Fruit fly (Drosophila melanogaster) whole organism, prepupa: ENCODE measurements around the gene Eig71Ek.
A peak's percentile ranks its signal among the peaks of the same experiment; 100 is the strongest.

Source experiments
- Blimp-1 ChIP-seq: fragments of 200-800 bp; sonication (Bioruptor generic); optimal IDR thresholded peaks from 3 replicates; lab custom pipeline; 2017; ENCODE audit warnings: missing biosample characterization, missing genetic modification characterization, mild to moderate bottlenecking, moderate library complexity, missing genetic modification reagents
- CG10669 ChIP-seq: fragments of 200-800 bp; sonication (Bioruptor generic); optimal IDR thresholded peaks from 3 replicates; lab custom pipeline; 2018; ENCODE audit warnings: missing biosample characterization, mild to moderate bottlenecking, missing genetic modification characterization, moderate library complexity
- CG11762 ChIP-seq: fragments of 200-800 bp; sonication (Bioruptor generic); optimal IDR thresholded peaks from 3 replicates; lab custom pipeline; 2016; ENCODE audit warnings: missing biosample characterization, missing genetic modification characterization; ENCODE audit not compliant: insufficient read depth
- CG16779 ChIP-seq: fragments of 200-800 bp; sonication (Bioruptor generic); optimal IDR thresholded peaks from 3 replicates; lab custom pipeline; 2017; ENCODE audit warnings: missing biosample characterization, mild to moderate bottlenecking, missing genetic modification characterization
- CG3032 ChIP-seq: fragments of 200-800 bp; optimal IDR thresholded peaks from 2 replicates; lab custom pipeline; 2019; ENCODE audit warnings: missing biosample characterization, mild to moderate bottlenecking, missing genetic modification characterization, moderate library complexity
- CG31627 ChIP-seq: fragments of 200-800 bp; sonication (Bioruptor generic); optimal IDR thresholded peaks from 3 replicates; lab custom pipeline; 2016; ENCODE audit warnings: missing biosample characterization, missing genetic modification characterization
- CG32006 ChIP-seq: fragments of 200-800 bp; sonication (Bioruptor generic); optimal IDR thresholded peaks from 3 replicates; lab custom pipeline; 2017; ENCODE audit warnings: missing biosample characterization, mild to moderate bottlenecking, missing genetic modification characterization
- CG34406 ChIP-seq: fragments of 200-800 bp; sonication (Bioruptor generic); optimal IDR thresholded peaks from 3 replicates; lab custom pipeline; 2016; ENCODE audit warnings: missing biosample characterization, missing genetic modification characterization
- CG3919 ChIP-seq: fragments of 200-800 bp; sonication (Bioruptor generic); optimal IDR thresholded peaks from 3 replicates; lab custom pipeline; 2016; ENCODE audit warnings: missing biosample characterization, missing genetic modification characterization
- CG6163 ChIP-seq: fragments of 200-800 bp; sonication (Bioruptor generic); IDR thresholded peaks from 3 replicates; pipeline ENCODE4 v1.3.6; 2022; ENCODE audit warnings: missing biosample characterization, missing genetic modification characterization
- CG6792 ChIP-seq: fragments of 200-800 bp; sonication (Bioruptor generic); optimal IDR thresholded peaks from 3 replicates; lab custom pipeline; 2016; ENCODE audit warnings: missing biosample characterization, missing genetic modification characterization
- CG6808 ChIP-seq: fragments of 200-800 bp; sonication (Bioruptor generic); optimal IDR thresholded peaks from 3 replicates; lab custom pipeline; 2017; ENCODE audit warnings: missing biosample characterization, missing genetic modification characterization, mild to moderate bottlenecking, moderate library complexity, missing genetic modification reagents
- CG6854 ChIP-seq: fragments of 200-800 bp; sonication (Bioruptor generic); optimal IDR thresholded peaks from 2 replicates; lab custom pipeline; 2017; ENCODE audit warnings: missing biosample characterization, mild to moderate bottlenecking, missing genetic modification characterization
- CG7368 ChIP-seq: fragments of 200-800 bp; sonication (Bioruptor generic); optimal IDR thresholded peaks from 3 replicates; lab custom pipeline; 2016; ENCODE audit warnings: missing biosample characterization, missing genetic modification characterization
- CG8119 ChIP-seq: fragments of 200-800 bp; sonication (Bioruptor generic); IDR thresholded peaks from 3 replicates; pipeline ENCODE4 v1.3.6; 2022; ENCODE audit warnings: missing biosample characterization, missing genetic modification characterization
- CG8319 ChIP-seq: fragments of 200-800 bp; sonication (Bioruptor generic); optimal IDR thresholded peaks from 3 replicates; lab custom pipeline; 2016; ENCODE audit warnings: missing biosample characterization, missing genetic modification characterization
- CG8632 ChIP-seq: fragments of 200-800 bp; sonication (Bioruptor generic); optimal IDR thresholded peaks from 3 replicates; lab custom pipeline; 2016; ENCODE audit warnings: missing biosample characterization, missing genetic modification characterization
- CG9139 ChIP-seq: fragments of 200-800 bp; sonication (Bioruptor generic); optimal IDR thresholded peaks from 3 replicates; lab custom pipeline; 2017; ENCODE audit warnings: missing biosample characterization, mild to moderate bottlenecking, missing genetic modification characterization
- Eip75B ChIP-seq: fragments of 200-800 bp; sonication (Bioruptor generic); optimal IDR thresholded peaks from 3 replicates; lab custom pipeline; 2016; ENCODE audit warnings: missing biosample characterization, missing genetic modification characterization
- Eip78C ChIP-seq: fragments of 200-800 bp; sonication (Bioruptor generic); peaks from one replicate; lab custom pipeline; 2016; ENCODE audit warnings: missing biosample characterization, missing genetic modification characterization
- Ets21C ChIP-seq: fragments of 200-800 bp; sonication (Bioruptor generic); optimal IDR thresholded peaks from 3 replicates; lab custom pipeline; 2016; ENCODE audit warnings: missing biosample characterization, missing genetic modification characterization
- Hr38 ChIP-seq: sonication (Bioruptor generic); optimal IDR thresholded peaks from 2 replicates; lab custom pipeline; 2016; ENCODE audit warnings: missing biosample characterization, missing genetic modification characterization
- Hr4 ChIP-seq: fragments of 200-800 bp; sonication (Bioruptor generic); optimal IDR thresholded peaks from 3 replicates; lab custom pipeline; 2016; ENCODE audit warnings: missing biosample characterization, missing genetic modification characterization
- Lpt ChIP-seq: fragments of 200-800 bp; sonication (Bioruptor generic); optimal IDR thresholded peaks from 3 replicates; lab custom pipeline; 2016; ENCODE audit warnings: missing biosample characterization, missing genetic modification characterization
- Met ChIP-seq: fragments of 200-800 bp; sonication (Bioruptor generic); optimal IDR thresholded peaks from 3 replicates; lab custom pipeline; 2016; ENCODE audit warnings: missing biosample characterization, missing genetic modification characterization
- Sox102F ChIP-seq: fragments of 200-800 bp; sonication (Bioruptor generic); optimal IDR thresholded peaks from 2 replicates; lab custom pipeline; 2016; ENCODE audit warnings: missing biosample characterization, mild to moderate bottlenecking, missing genetic modification characterization
- Sox14 ChIP-seq: fragments of 200-800 bp; sonication (Bioruptor generic); optimal IDR thresholded peaks from 3 replicates; lab custom pipeline; 2016; ENCODE audit warnings: missing biosample characterization, missing genetic modification characterization
- acj6 ChIP-seq: fragments of 200-800 bp; sonication (Bioruptor generic); optimal IDR thresholded peaks from 3 replicates; lab custom pipeline; 2016; ENCODE audit warnings: missing biosample characterization, missing genetic modification characterization
- cyc ChIP-seq: fragments of 200-800 bp; sonication (Bioruptor generic); optimal IDR thresholded peaks from 3 replicates; lab custom pipeline; 2016; ENCODE audit warnings: missing biosample characterization, missing genetic modification characterization
- dac ChIP-seq: fragments of 200-800 bp; sonication (Bioruptor generic); optimal IDR thresholded peaks from 2 replicates; lab custom pipeline; 2017; ENCODE audit warnings: missing biosample characterization, mild to moderate bottlenecking, missing genetic modification characterization
- dsx ChIP-seq: fragments of 200-800 bp; optimal IDR thresholded peaks from 3 replicates; lab custom pipeline; 2019; ENCODE audit warnings: missing biosample characterization, mild to moderate bottlenecking, missing genetic modification characterization, moderate library complexity; ENCODE audit not compliant: poor library complexity, severe bottlenecking
- eg ChIP-seq: fragments of 200-800 bp; sonication (Bioruptor generic); IDR thresholded peaks from 3 replicates; pipeline ENCODE4 v1.3.6; 2022; ENCODE audit warnings: missing biosample characterization, missing genetic modification characterization
- fkh ChIP-seq: fragments of 200-800 bp; sonication (Bioruptor generic); optimal IDR thresholded peaks from 3 replicates; lab custom pipeline; 2017; ENCODE audit warnings: missing biosample characterization, mild to moderate bottlenecking, missing genetic modification characterization, moderate library complexity
- lz ChIP-seq: fragments of 200-800 bp; sonication (Bioruptor generic); optimal IDR thresholded peaks from 3 replicates; lab custom pipeline; 2016; ENCODE audit warnings: missing biosample characterization, missing genetic modification characterization
- pdm3 ChIP-seq: fragments of 200-800 bp; sonication (Bioruptor generic); optimal IDR thresholded peaks from 3 replicates; lab custom pipeline; 2016; ENCODE audit warnings: missing biosample characterization, missing genetic modification characterization
- salr ChIP-seq, 2 experiments: fragments of 200-800 bp; sonication (Bioruptor generic); optimal IDR thresholded peaks; 3 replicates each; lab custom pipeline; 2016 to 2018; ENCODE audit warnings: missing biosample characterization in 2 of 2, missing genetic modification characterization in 2 of 2, mild to moderate bottlenecking in 1 of 2
- spab ChIP-seq: fragments of 200-800 bp; sonication (Bioruptor generic); optimal IDR thresholded peaks from 2 replicates; lab custom pipeline; 2017; ENCODE audit warnings: missing biosample characterization, mild to moderate bottlenecking, missing genetic modification characterization, missing genetic modification reagents
- ss ChIP-seq, 2 experiments: fragments of 200-800 bp; sonication (Bioruptor generic); optimal IDR thresholded peaks; 2 replicates in 1 of 2; 3 replicates in 1 of 2; lab custom pipeline; 2017 to 2018; ENCODE audit warnings: mild to moderate bottlenecking in 2 of 2, missing biosample characterization in 2 of 2, missing genetic modification characterization in 2 of 2, moderate library complexity in 1 of 2
- svp ChIP-seq: fragments of 200-800 bp; sonication (Bioruptor generic); peaks from one replicate; lab custom pipeline; 2016; ENCODE audit warnings: missing biosample characterization, missing genetic modification characterization
- topi ChIP-seq: fragments of 200-800 bp; sonication (Bioruptor generic); optimal IDR thresholded peaks from 3 replicates; lab custom pipeline; 2016; ENCODE audit warnings: missing biosample characterization, missing genetic modification characterization

Gene Eig71Ek

dm6 chr3L:15641590-15642019, 19.4 kb upstream of the Eig71Ek start (continued):
- peak; percentile 41; the same call in 1 of the 3 replicates for TF ChIP-seq CG6163 (GFP tag; lab: Robert Waterston, UW)
- peak; percentile 0 for TF ChIP-seq CG7368 (GFP tag; lab: Kevin White, UChicago)
- no peak for TF ChIP-seq CG16779 (tag; lab: Kevin White, UChicago)
- peak; percentile 38 for TF ChIP-seq CG31627 (GFP tag; lab: Kevin White, UChicago)
- peak; percentile 29 for TF ChIP-seq CG6808
- TF ChIP-seq cyc (GFP tag; lab: Kevin White, UChicago) = peak; percentile 53
- TF ChIP-seq spab (GFP tag; lab: Kevin White, UChicago) = peak; percentile 29
- no peak for TF ChIP-seq CG6854
- TF ChIP-seq svp (GFP tag; lab: Kevin White, UChicago) = peak; percentile 73
- TF ChIP-seq lz (GFP tag; lab: Kevin White, UChicago) = peak; percentile 27
- TF ChIP-seq Blimp-1 (GFP tag; lab: Kevin White, UChicago) = peak; percentile 49
- peak; percentile 44 for TF ChIP-seq pdm3
- peak; percentile 45 for TF ChIP-seq CG6792 (GFP tag; lab: Kevin White, UChicago)
- peak; percentile 23 for TF ChIP-seq CG34406
- peak; percentile 31 for TF ChIP-seq acj6 (GFP tag; lab: Kevin White, UChicago)
- TF ChIP-seq, all 60 proteins: peak for 46

dm6 chr3L:15646182-15646581, 14.9 kb upstream of the Eig71Ek start:
- TF ChIP-seq Sox14 (no peak), CG9139 (GFP tag; lab: Kevin White, UChicago) (no peak), cyc (GFP tag; lab: Kevin White, UChicago) (no peak), CG3919 (no peak), Hr38 (GFP tag; lab: Kevin White, UChicago) (no peak), lz (GFP tag; lab: Kevin White, UChicago) (no peak), Lpt (GFP tag; lab: Kevin White, UChicago) (no peak), CG10669 (GFP tag; lab: Kevin White, UChicago) (no peak), Ets21C (GFP tag; lab: Kevin White, UChicago) (no peak), ss (GFP tag; optimal IDR thresholded peaks at IDR 0.05; lab: Kevin White, UChicago) (no peak), eg (GFP tag; lab: Robert Waterston, UW) (no peak), CG8319 (GFP tag; lab: Kevin White, UChicago) (no peak), Sox102F (GFP tag; lab: Kevin White, UChicago) (no peak), svp (GFP tag; lab: Kevin White, UChicago) (peak; percentile 34), Met (GFP tag; lab: Kevin White, UChicago) (no peak), Hr4 (GFP tag; lab: Kevin White, UChicago) (peak; percentile 3), Eip78C (peak; percentile 24), CG11762 (GFP tag; lab: Kevin White, UChicago) (no peak), CG8119 (GFP tag; lab: Robert Waterston, UW) (0 out of 3 replicates have a peak, but pooled peaks have one; percentile 14), pdm3 (no peak), CG31627 (GFP tag; lab: Kevin White, UChicago) (no peak), salr (GFP tag; optimal IDR thresholded peaks at IDR 0.05; lab: Kevin White, UChicago) (no peak), CG32006 (GFP tag; lab: Kevin White, UChicago) (no peak), dac (GFP tag; lab: Kevin White, UChicago) (no peak)

dm6 chr3L:15647712-15648621, 13.1 kb upstream of the Eig71Ek start, which contains the start of the genes comm3 and CG43083:
TSS of gene comm3 (minus strand) at chr3L:15647762.
TSS of gene CG43083 (plus strand) at chr3L:15648571.
- peak; percentile 73 for TF ChIP-seq fkh (GFP tag; lab: Kevin White, UChicago)
- no peak for TF ChIP-seq CG3919
- TF ChIP-seq CG8632 (GFP tag; lab: Kevin White, UChicago) = no peak
- TF ChIP-seq CG3032 (tag; lab: Kevin White, UChicago) = no peak
- peak; percentile 53 for TF ChIP-seq Eip78C
- no peak for TF ChIP-seq CG34406
- no peak for TF ChIP-seq Eip75B (GFP tag; lab: Kevin White, UChicago)
- no peak for TF ChIP-seq topi (GFP tag; lab: Kevin White, UChicago)
- no peak for TF ChIP-seq dsx (GFP tag; lab: Kevin White, UChicago)
- TF ChIP-seq salr (GFP tag; optimal IDR thresholded peaks at IDR 0.05; lab: Kevin White, UChicago) = no peak
- TF ChIP-seq, all 60 proteins: peak for 2
